Fruit fly (Drosophila melanogaster) whole organism: Measurements from ENCODE around the gene Tmx3.

Source experiments
- CG8478 ChIP-seq: fragments of >200 bp; optimal IDR thresholded peaks from 2 replicates; lab custom pipeline; 2018; ENCODE audit warnings: inconsistent platforms
- psq ChIP-seq: fragments of >200 bp; optimal IDR thresholded peaks from 2 replicates; lab custom pipeline; 2017
- usp ChIP-seq: fragments of >200 bp; optimal IDR thresholded peaks from 2 replicates; lab custom pipeline; 2017; ENCODE audit warnings: missing biosample characterization, missing genetic modification characterization, mixed read lengths

- no peak for TF ChIP-seq usp (GFP tag; lab: Kevin White, UChicago)
- TF ChIP-seq psq = no peak
- no peak for TF ChIP-seq CG8478 (lab: Kevin White, UChicago)
These were observed 5.1 kb downstream of the Tmx3 start for dm6 chr3L:16233850-16234494.
